Fruit fly (Drosophila melanogaster) whole organism: ENCODE results near the gene CG6656.

ENCODE experiments used
- CG8478 ChIP-seq: fragments of >200 bp; optimal IDR thresholded peaks from 2 replicates; lab custom pipeline; 2018; ENCODE audit warnings: inconsistent platforms
- Dll ChIP-seq: fragments of >200 bp; optimal IDR thresholded peaks from 2 replicates; lab custom pipeline; 2017
- EcR ChIP-seq, 2 experiments: fragments of >200 bp; optimal IDR thresholded peaks; 2 replicates each; lab custom pipeline; 2017; ENCODE audit warnings: missing biosample characterization in 2 of 2, missing genetic modification characterization in 2 of 2, missing genetic modification reagents in 2 of 2
- pan ChIP-seq: fragments of >200 bp; optimal IDR thresholded peaks from 2 replicates; lab custom pipeline; 2017
- psq ChIP-seq: fragments of >200 bp; optimal IDR thresholded peaks from 2 replicates; lab custom pipeline; 2017
- usp ChIP-seq: fragments of >200 bp; optimal IDR thresholded peaks from 2 replicates; lab custom pipeline; 2017; ENCODE audit warnings: missing biosample characterization, missing genetic modification characterization, mixed read lengths

CG6656 gene

DNA sequence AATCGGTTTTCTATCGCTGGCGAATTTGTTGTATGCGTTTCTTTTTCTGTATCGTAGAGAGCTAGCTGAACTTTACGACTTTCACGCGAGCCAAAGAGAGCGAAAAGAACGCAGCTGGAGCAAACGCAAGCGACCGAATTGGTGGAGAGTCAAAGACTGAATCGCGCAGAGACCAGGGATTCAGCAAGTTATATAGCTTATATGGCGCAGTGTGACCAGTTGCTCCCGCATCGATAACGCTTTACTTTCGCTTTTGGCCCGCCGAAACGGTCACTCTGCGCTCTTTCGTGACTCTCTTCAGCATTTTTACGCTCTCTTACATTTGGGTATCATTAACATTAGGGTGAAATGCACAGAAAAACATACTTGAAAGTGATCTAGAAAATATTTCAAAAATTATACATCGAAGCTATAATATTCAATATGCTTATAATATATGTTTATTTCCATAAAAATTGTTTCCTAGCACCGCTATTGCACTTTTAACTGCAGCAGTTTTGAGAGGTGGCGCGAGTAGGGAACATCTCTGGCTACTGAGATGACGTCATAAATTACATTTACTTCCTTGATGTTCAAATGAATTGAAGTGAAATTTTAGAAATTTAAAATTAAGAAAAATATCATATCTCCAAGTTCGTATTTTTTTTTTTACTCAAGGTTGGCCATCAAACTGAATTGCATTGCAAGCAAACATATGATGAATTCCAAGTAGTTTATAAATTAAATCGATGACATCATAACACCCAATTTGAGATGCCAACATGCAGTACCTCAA, 18.8 kb upstream of the CG6656 start, which contains the start of gene glec:
glec (minus strand) TSS at position 169 of the 775 bp plus-strand sequence.
- no peak for TF ChIP-seq usp (GFP tag; lab: Kevin White, UChicago)
- TF ChIP-seq CG8478 (lab: Kevin White, UChicago) = no peak
- TF ChIP-seq pan (lab: Kevin White, UChicago) = no peak
- no peak for TF ChIP-seq Dll
- TF ChIP-seq psq (lab: Kevin White, UChicago) = no peak
- no peak for TF ChIP-seq EcR (GFP tag; optimal IDR thresholded peaks at IDR 0.05; lab: Kevin White, UChicago)

- TF ChIP-seq Dll (no peak), CG8478 (lab: Kevin White, UChicago) (no peak), EcR (GFP tag; optimal IDR thresholded peaks at IDR 0.05; lab: Kevin White, UChicago) (no peak), psq (lab: Kevin White, UChicago) (no peak), usp (GFP tag; lab: Kevin White, UChicago) (no peak), pan (lab: Kevin White, UChicago) (no peak)
Observed at dm6 chr3R:21856873-21857243, 18.2 kb upstream of the CG6656 start.

DNA sequence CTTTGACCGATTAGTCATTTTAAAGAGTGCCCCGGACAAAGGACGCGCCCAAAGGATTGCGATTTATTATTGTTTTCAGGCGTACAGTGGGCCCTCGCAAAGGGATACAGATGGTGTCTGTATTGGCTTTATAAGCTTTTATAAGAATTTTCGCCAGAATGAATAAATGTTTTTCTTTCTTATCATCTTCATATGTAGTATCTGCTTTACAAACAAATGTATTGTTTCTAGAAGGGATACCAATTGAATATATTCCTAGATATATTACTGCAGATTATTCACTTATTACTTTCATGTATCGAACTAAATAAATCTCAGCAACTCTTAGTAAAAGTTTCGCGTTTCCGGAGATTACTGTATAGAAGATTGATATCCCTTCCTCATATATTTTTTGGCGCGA, 17.6 kb upstream of the CG6656 start:
- no peak for TF ChIP-seq pan (lab: Kevin White, UChicago)

DNA sequence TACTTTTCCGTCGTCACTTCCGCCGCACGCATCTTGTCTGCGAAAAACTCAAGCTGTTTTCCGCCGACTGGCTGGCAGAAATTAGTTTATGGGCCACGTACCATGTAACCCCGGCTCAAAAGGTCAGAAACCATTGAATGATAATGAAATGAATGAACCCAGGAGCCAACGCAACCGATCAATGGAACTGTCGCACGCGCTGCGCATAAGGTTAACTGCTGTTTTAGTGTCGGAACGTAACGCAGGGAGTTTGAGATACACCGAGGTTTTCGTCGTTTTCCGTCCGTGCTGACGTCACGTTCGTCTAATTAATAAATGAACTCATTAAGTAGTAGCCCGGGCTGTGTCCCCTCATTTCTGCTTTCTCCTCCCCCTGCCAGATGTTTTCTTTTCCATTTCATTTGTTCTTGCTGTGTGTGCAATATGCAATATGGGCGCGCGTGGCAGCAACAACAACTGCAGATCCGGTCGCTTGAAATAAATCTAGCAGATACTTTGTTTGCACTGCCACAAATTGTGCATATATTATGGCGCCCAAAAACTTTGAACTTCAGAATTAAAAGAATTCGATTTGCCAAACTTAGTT, 16.7 kb upstream of the CG6656 start:
- TF ChIP-seq pan (lab: Kevin White, UChicago) = no peak
- no peak for TF ChIP-seq psq (lab: Kevin White, UChicago)
- TF ChIP-seq Dll = no peak
- TF ChIP-seq usp (GFP tag; lab: Kevin White, UChicago) = no peak
- no peak for TF ChIP-seq CG8478 (lab: Kevin White, UChicago)
- no peak for TF ChIP-seq EcR (GFP tag; optimal IDR thresholded peaks at IDR 0.05; lab: Kevin White, UChicago)

DNA sequence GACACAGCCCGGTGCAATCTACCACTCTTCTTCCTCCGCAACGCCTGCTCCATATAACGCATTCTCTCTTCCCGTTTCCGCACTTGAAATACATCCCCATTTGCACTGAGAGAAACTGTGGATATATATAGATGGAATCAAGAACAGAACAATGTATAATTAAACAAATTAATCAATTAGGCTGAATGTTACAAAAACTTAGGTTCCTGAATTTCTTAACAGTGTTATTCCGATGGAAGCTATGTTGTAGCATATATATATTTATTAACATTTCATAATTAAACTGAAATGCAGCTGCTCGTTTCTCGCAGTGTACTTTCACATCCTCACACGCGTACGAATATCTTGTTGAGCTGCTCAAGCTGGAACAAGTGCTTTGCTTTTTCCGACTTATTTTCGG, 15.6 kb upstream of the CG6656 start:
- TF ChIP-seq CG8478 (lab: Kevin White, UChicago) = no peak

- TF ChIP-seq EcR (GFP tag; optimal IDR thresholded peaks at IDR 0.05; lab: Kevin White, UChicago) = no peak
- TF ChIP-seq pan (lab: Kevin White, UChicago) = no peak
- no peak for TF ChIP-seq Dll
- TF ChIP-seq CG8478 (lab: Kevin White, UChicago) = no peak
- no peak for TF ChIP-seq psq (lab: Kevin White, UChicago)
- TF ChIP-seq usp (GFP tag; lab: Kevin White, UChicago) = no peak
Observed at dm6 chr3R:21862137-21862850, 12.8 kb upstream of the CG6656 start.

DNA sequence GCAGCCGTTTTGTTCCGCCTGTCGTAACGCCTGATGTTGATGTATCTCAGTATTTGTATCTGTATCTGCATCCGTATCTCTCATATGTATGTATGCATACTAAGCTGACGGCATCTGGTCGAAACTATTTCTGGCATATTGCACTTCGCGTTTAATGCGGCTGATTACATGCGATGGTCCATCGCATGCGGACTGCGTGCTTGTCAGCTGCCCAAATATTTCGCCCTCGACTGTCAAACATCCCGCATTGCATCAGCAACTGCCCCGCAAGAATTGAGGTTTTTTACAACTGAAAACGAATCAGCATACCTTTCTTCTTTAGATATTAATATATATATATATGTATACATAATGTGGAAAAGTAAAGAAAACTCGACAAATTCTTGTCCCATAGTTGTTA, 12.2 kb upstream of the CG6656 start:
- no peak for TF ChIP-seq pan (lab: Kevin White, UChicago)
- TF ChIP-seq CG8478 (lab: Kevin White, UChicago) = no peak
- TF ChIP-seq Dll = no peak
- TF ChIP-seq usp (GFP tag; lab: Kevin White, UChicago) = no peak
- no peak for TF ChIP-seq EcR (GFP tag; optimal IDR thresholded peaks at IDR 0.05; lab: Kevin White, UChicago)
- TF ChIP-seq psq (lab: Kevin White, UChicago) = no peak

DNA sequence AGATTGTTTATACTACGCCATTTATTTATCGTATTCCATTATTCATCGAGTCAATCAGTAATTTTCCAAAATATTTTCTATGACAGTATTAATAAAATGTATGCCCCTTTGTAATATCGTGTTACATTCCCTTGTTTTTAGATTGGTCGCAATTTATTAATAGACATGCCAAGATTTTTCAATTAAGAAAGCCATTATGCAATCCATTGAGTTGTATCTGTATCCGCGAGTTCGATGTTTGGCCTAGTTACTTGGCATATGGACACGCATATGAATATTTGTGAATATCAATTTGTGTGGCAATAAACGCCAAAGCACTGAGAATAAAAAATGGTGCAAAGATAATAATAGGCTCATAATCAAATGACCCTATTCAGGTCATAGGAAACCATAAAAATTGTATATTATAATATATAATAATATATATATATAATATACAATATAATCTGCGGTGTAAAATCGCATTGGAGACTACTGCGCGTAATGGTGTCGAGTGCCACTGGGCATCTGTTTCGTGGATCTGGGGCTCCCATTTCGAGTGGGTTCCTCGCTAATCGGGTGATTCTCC, 11.2 kb upstream of the CG6656 start:
- no peak for TF ChIP-seq CG8478 (lab: Kevin White, UChicago)
- TF ChIP-seq pan (lab: Kevin White, UChicago) = no peak
- no peak for TF ChIP-seq usp (GFP tag; lab: Kevin White, UChicago)
- no peak for TF ChIP-seq EcR (GFP tag; optimal IDR thresholded peaks at IDR 0.05; lab: Kevin White, UChicago)
- no peak for TF ChIP-seq Dll
- TF ChIP-seq psq (lab: Kevin White, UChicago) = no peak

dm6 chr3R:21864484-21864883, 10.6 kb upstream of the CG6656 start:
- TF ChIP-seq EcR (GFP tag; optimal IDR thresholded peaks at IDR 0.05; lab: Kevin White, UChicago) (no peak), psq (lab: Kevin White, UChicago) (no peak), usp (GFP tag; lab: Kevin White, UChicago) (no peak), CG8478 (lab: Kevin White, UChicago) (no peak), pan (lab: Kevin White, UChicago) (no peak), Dll (no peak)

DNA sequence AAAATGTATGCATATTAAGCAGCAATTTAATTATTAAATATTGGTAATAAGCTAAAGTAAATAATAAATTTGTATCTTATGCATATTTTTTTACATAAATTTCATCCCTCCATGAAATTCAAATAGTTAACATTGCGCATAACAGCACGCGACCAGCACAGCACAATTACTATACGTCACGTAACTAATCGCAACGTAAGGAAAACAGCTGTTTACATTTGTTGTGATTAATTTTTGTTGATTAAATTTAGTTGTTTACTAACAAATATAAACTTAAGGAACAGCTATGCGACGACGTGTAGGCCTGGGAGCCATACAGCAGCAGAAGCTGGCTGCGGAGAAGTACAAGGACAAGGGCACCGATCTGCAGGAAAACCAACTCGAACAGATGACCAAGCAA, 10.1 kb upstream of the CG6656 start, which contains the start of gene lsn:
lsn (plus strand) TSS at position 177 of the 400 bp plus-strand sequence.
- TF ChIP-seq Dll (no peak), EcR (GFP tag; optimal IDR thresholded peaks at IDR 0.05; lab: Kevin White, UChicago) (no peak), CG8478 (lab: Kevin White, UChicago) (no peak), usp (GFP tag; lab: Kevin White, UChicago) (no peak), psq (lab: Kevin White, UChicago) (no peak), pan (lab: Kevin White, UChicago) (no peak)

DNA sequence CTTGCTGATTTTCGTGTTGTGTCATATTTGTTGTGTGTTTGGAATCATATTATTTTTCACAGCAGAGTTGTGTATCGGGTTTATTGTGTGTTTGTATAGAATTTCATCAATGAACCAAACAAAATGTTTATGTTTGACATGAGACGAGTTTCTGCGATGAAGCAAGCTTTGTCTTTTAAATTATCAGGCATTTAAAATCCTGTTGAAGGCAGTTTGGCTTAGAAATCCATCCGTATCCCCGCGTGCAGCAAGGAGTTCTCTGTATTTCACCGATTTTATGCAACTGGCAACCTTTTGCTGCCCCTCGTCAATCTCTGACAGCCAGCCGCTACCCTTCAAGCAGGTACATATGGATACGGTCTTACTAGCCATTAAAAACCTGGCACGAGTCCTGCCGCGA, 7.3 kb upstream of the CG6656 start, which contains the start of the genes CG6569 and Cby:
CG6569 (minus strand) TSS at position 101 of the 400 bp plus-strand sequence.
Cby (plus strand) TSS at position 185 of the 400 bp plus-strand sequence.
- no peak for TF ChIP-seq pan (lab: Kevin White, UChicago)
- no peak for TF ChIP-seq CG8478 (lab: Kevin White, UChicago)
